Worm (Caenorhabditis elegans): ENCODE measurements around the gene Y65A5A.24.

Y65A5A.24 gene

DNA sequence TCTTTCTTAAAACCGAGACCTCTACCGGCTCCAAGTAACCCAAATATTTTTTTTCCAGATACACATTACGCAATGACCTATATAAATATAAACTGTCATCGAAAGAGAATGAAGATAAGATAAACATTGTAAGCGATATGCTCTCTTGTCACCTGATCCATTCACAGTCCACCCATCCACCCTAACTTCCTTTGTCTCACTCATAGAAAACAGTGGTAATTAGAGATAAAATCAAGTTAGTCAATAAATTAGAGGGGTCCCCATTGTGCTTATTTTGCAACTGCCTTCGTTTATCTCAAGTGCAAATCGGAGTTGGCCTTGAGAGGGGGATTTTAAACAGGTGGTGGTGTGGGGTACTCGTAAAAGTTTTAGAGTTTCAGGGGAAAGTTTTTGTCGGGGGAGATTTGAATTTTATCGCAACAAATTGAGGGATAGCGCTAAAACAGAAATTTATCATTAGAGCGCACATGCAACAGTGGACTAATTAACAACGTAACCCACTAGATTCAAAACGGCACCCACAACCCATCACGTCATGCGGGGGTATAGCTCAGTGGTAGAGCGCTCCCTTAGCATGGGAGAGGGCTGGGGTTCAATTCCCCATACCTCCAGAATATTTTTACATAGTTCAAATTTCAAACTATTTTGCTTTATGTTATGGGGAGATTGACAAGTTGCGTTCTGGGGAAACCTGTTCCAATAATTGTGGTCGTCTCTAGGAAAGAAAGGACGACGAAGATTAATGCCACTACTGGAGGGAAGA lies 4.3 kb downstream of the Y65A5A.24 start (continued):
- TF ChIP-seq nfyb-1 (GFP tag; IDR thresholded peaks at IDR 0.05) (peak; percentile 69; the same call in 1 of the 2 replicates), pbrm-1 (GFP tag; IDR thresholded peaks at IDR 0.05) (peak; percentile 82), cebp-2 (GFP tag; IDR thresholded peaks at IDR 0.05) (peak; percentile 85; the same call in 1 of the 2 replicates), nhr-90 (tag; optimal IDR thresholded peaks at IDR 0.05) (peak; percentile 69), egrh-3 (GFP tag; IDR thresholded peaks at IDR 0.05) (peak; percentile 35; the same call in 1 of the 2 replicates), lir-1 (GFP tag; conservative IDR thresholded peaks at IDR 0.05) (no peak), ceh-79 (tag; optimal IDR thresholded peaks at IDR 0.05) (peak; percentile 32), snpc-4 (GFP tag; optimal IDR thresholded peaks at IDR 0.05) (peak; percentile 88), snpc-4 (tag; optimal IDR thresholded peaks at IDR 0.05) (peak; percentile 18 to 96 (median 91)), F23B12.7 (tag; optimal IDR thresholded peaks at IDR 0.05; ENCODE audit: insufficient read depth) (peak; percentile 35), ceh-100 (GFP tag; IDR thresholded peaks at IDR 0.05) (peak; percentile 55; the same call in 1 of the 2 replicates), ztf-28 (GFP tag; IDR thresholded peaks at IDR 0.05) (no peak), ccch-3 (GFP tag; optimal IDR thresholded peaks at IDR 0.05) (no peak), rcor-1 (GFP tag; IDR thresholded peaks at IDR 0.05) (peak; percentile 59), snpc-3.4 (tag; optimal IDR thresholded peaks at IDR 0.05) (peak; percentile 68), ceh-40 (GFP tag; IDR thresholded peaks at IDR 0.05) (no peak), K12H6.12 (tag; optimal IDR thresholded peaks at IDR 0.05) (no peak), sptf-2 (GFP tag; optimal IDR thresholded peaks at IDR 0.05) (peak; percentile 67), K11D2.4 (GFP tag; IDR thresholded peaks at IDR 0.05) (no peak), xnd-1 (tag; optimal IDR thresholded peaks at IDR 0.05) (no peak), F37B4.10 (GFP tag; IDR thresholded peaks at IDR 0.05) (no peak), B0336.3 (GFP tag; IDR thresholded peaks at IDR 0.05) (peak; percentile 56; the same call in 1 of the 2 replicates), nhr-120 (GFP tag; IDR thresholded peaks at IDR 0.05) (0 out of 2 replicates have a peak, but pooled peaks have one; percentile 53), Y79H2A.3 (GFP tag; conservative IDR thresholded peaks at IDR 0.05) (no peak), lsy-27 (tag; optimal IDR thresholded peaks at IDR 0.05; ENCODE audit: borderline replicate concordance, insufficient read depth) (no peak), F49E8.2 (tag; optimal IDR thresholded peaks at IDR 0.05; ENCODE audit: insufficient read depth) (peak; percentile 58), ztf-25 (GFP tag; IDR thresholded peaks at IDR 0.05) (peak; percentile 57; the same call in 1 of the 2 replicates), F33H1.4 (GFP tag; IDR thresholded peaks at IDR 0.05) (no peak), F57C9.4 (tag; optimal IDR thresholded peaks at IDR 0.05) (no peak), chd-7 (tag; optimal IDR thresholded peaks at IDR 0.05) (peak; percentile 70), cebp-1 (GFP tag; IDR thresholded peaks at IDR 0.05) (no peak), cebp-1 (tag; optimal IDR thresholded peaks at IDR 0.05) (peak; percentile 50), bed-2 (GFP tag; IDR thresholded peaks at IDR 0.05) (no peak), gei-17 (GFP tag; optimal IDR thresholded peaks at IDR 0.05) (no peak), nfya-1 (tag; optimal IDR thresholded peaks at IDR 0.05; ENCODE audit: borderline replicate concordance, insufficient read depth) (no peak), D2030.7 (GFP tag; IDR thresholded peaks at IDR 0.05) (peak; percentile 75), madf-3 (GFP tag; IDR thresholded peaks at IDR 0.05) (no peak), unc-130 (GFP tag; optimal IDR thresholded peaks at IDR 0.05) (peak; percentile 9), sea-2 (GFP tag; IDR thresholded peaks at IDR 0.05) (no peak), attf-3 (GFP tag; conservative IDR thresholded peaks at IDR 0.05) (no peak), F39B2.1 (GFP tag; IDR thresholded peaks at IDR 0.05) (no peak), ekl-4 (GFP tag; IDR thresholded peaks at IDR 0.05) (no peak), repo-1 (tag; optimal IDR thresholded peaks at IDR 0.05) (peak; percentile 0), B0261.1 (tag; optimal IDR thresholded peaks at IDR 0.05) (peak; percentile 81)
